Fruit fly (Drosophila melanogaster): ENCODE measurements around the gene Apc2.

dm6 chr3R:24193373-24193879, 29.7 kb downstream of the Apc2 start, which contains the start of the genes SMC6 and CG6204:
- peak; percentile 88 for TF ChIP-seq Pif1B (GFP tag; optimal IDR thresholded peaks at IDR 0.05)
- peak; percentile 97 for TF ChIP-seq CG8159 (tag; optimal IDR thresholded peaks at IDR 0.05)
- TF ChIP-seq gl (tag; optimal IDR thresholded peaks at IDR 0.05), result peak; percentile 90
- TF ChIP-seq CG34367 (tag; optimal IDR thresholded peaks at IDR 0.05), result peak; percentile 94
- peak; percentile 95 for TF ChIP-seq CG8301 (tag; optimal IDR thresholded peaks at IDR 0.05)
- no peak for TF ChIP-seq CG14655 (GFP tag; optimal IDR thresholded peaks at IDR 0.05)
- peak; percentile 93 for TF ChIP-seq Ets98B (GFP tag; IDR thresholded peaks at IDR 0.05)
- no peak for TF ChIP-seq CG13204 (GFP tag; optimal IDR thresholded peaks at IDR 0.05)
- TF ChIP-seq rn (GFP tag; IDR thresholded peaks at IDR 0.05), result peak; percentile 83
- no peak for TF ChIP-seq EcR (GFP tag; optimal IDR thresholded peaks at IDR 0.05)
